Worm (Caenorhabditis elegans) whole organism, midembryonic: Measurements from ENCODE around the gene srbc-66.

Source experiments
- cog-1 ChIP-seq: sonication (generic microtip); optimal IDR thresholded peaks from 2 replicates; lab custom pipeline; 2016; ENCODE audit warnings: missing genetic modification characterization, missing compliant biosample characterization
- flt-1 ChIP-seq: fragments of 200-800 bp; sonication (Bioruptor generic); IDR thresholded peaks from 2 replicates; pipeline ENCODE4 v1.3.6; 2022; ENCODE audit warnings: missing genetic modification characterization, missing compliant biosample characterization
- klf-2 ChIP-seq: fragments of 200-800 bp; sonication (Bioruptor generic); conservative IDR thresholded peaks from 2 replicates; pipeline ENCODE4 v1.3.6; 2022; ENCODE audit warnings: missing genetic modification reagents, missing genetic modification characterization, missing compliant biosample characterization
- med-1 ChIP-seq: sonication (generic microtip); optimal IDR thresholded peaks from 2 replicates; lab custom pipeline; 2017; ENCODE audit warnings: missing genetic modification characterization, mild to moderate bottlenecking, missing compliant biosample characterization, antibody characterized with exemption, missing genetic modification reagents; ENCODE audit not compliant: insufficient read depth
- ref-1 ChIP-seq: fragments of 200-800 bp; sonication (Bioruptor generic); conservative IDR thresholded peaks from 2 replicates; pipeline ENCODE4 v1.3.6; 2022; ENCODE audit warnings: missing genetic modification reagents, missing genetic modification characterization, missing compliant biosample characterization
- tab-1 ChIP-seq: fragments of 200-800 bp; sonication (Bioruptor generic); IDR thresholded peaks from 2 replicates; pipeline ENCODE4 v1.3.6; 2022; ENCODE audit warnings: missing genetic modification characterization, missing compliant biosample characterization
- ztf-23 ChIP-seq: fragments of 200-800 bp; sonication (Bioruptor generic); IDR thresholded peaks from 2 replicates; pipeline ENCODE4 v1.3.6; 2022; ENCODE audit warnings: missing genetic modification reagents, missing genetic modification characterization, missing compliant biosample characterization
- ztf-29 ChIP-seq: fragments of 200-800 bp; sonication (Bioruptor generic); IDR thresholded peaks from 2 replicates; pipeline ENCODE4 v1.3.6; 2022; ENCODE audit warnings: missing genetic modification reagents, missing genetic modification characterization, missing compliant biosample characterization

DNA sequence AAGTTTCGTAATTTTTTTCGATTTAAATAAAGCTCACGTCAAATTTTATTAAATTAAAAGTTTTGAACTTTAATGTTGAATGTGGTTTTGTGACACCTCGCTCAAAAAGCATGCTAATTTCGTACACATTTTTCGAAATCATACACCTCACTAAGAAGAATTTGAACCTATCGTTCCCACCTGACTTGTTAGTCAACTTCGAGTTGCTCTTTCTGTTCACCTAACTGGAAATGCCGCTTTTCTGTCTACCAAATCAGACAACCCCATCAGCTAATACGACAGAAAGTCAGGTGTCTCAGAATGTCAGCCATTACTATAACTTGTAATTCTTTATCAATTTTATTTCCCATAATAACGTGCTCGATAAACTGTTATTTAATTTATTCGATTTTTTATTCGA is at the start of gene srbc-66:
- TF ChIP-seq ref-1 (GFP tag; lab: Robert Waterston, UW) (no peak), ztf-29 (GFP tag; lab: Robert Waterston, UW) (no peak), cog-1 (no peak), tab-1 (GFP tag; lab: Robert Waterston, UW) (no peak), med-1 (GFP tag; lab: Kevin White, UChicago) (no peak), flt-1 (GFP tag; lab: Robert Waterston, UW) (no peak), ztf-23 (no peak), klf-2 (no peak)
